Fruit fly (Drosophila melanogaster) whole organism, embryonic: ENCODE results near the gene CG10467.

Experiments used
- Ada2b ChIP-seq: fragments of 200-800 bp; sonication (Bioruptor generic); IDR thresholded peaks from 2 replicates; pipeline ENCODE4 v1.3.6; 2022; ENCODE audit warnings: missing biosample characterization, missing genetic modification characterization
- Bgb ChIP-seq: fragments of 200-800 bp; sonication (Bioruptor generic); IDR thresholded peaks from 2 replicates; pipeline ENCODE4 v1.3.6; 2022; ENCODE audit warnings: missing biosample characterization, missing genetic modification characterization; ENCODE audit not compliant: partially characterized antibody
- CG11398 ChIP-seq: fragments of 200-800 bp; sonication (Bioruptor generic); optimal IDR thresholded peaks from 2 replicates; lab custom pipeline; 2016; ENCODE audit warnings: missing biosample characterization, missing genetic modification characterization
- CG13775 ChIP-seq: fragments of 200-800 bp; sonication (Bioruptor generic); optimal IDR thresholded peaks from 3 replicates; lab custom pipeline; 2017; ENCODE audit warnings: missing biosample characterization, mild to moderate bottlenecking, missing genetic modification characterization
- CG1602 ChIP-seq: fragments of 200-800 bp; sonication (Bioruptor generic); optimal IDR thresholded peaks from 3 replicates; lab custom pipeline; 2016; ENCODE audit warnings: missing biosample characterization, missing genetic modification characterization
- CG17186 ChIP-seq: fragments of 200-800 bp; sonication (Bioruptor generic); optimal IDR thresholded peaks from 3 replicates; lab custom pipeline; 2017; ENCODE audit warnings: missing biosample characterization, missing genetic modification reagents, missing genetic modification characterization
- CG17359 ChIP-seq: fragments of 200-800 bp; sonication (Bioruptor generic); optimal IDR thresholded peaks from 3 replicates; lab custom pipeline; 2018; ENCODE audit warnings: missing biosample characterization, mild to moderate bottlenecking, missing genetic modification characterization, moderate library complexity
- CG2678 ChIP-seq: fragments of 200-800 bp; sonication (Bioruptor generic); optimal IDR thresholded peaks from 3 replicates; lab custom pipeline; 2019; ENCODE audit warnings: missing biosample characterization, mild to moderate bottlenecking, missing genetic modification characterization, moderate library complexity
- CG30403 ChIP-seq: fragments of 200-800 bp; sonication (Bioruptor generic); optimal IDR thresholded peaks from 3 replicates; lab custom pipeline; 2016; ENCODE audit warnings: missing biosample characterization, missing genetic modification characterization
- CG34224 ChIP-seq: fragments of 200-800 bp; sonication (Bioruptor generic); IDR thresholded peaks from 3 replicates; pipeline ENCODE4 v1.3.6; 2022; ENCODE audit warnings: missing biosample characterization, missing genetic modification characterization; ENCODE audit not compliant: partially characterized antibody
- CG3726 ChIP-seq: fragments of 200-800 bp; sonication (Bioruptor generic); IDR thresholded peaks from 3 replicates; pipeline ENCODE4, ENCODE4 v1.3.6; 2022; ENCODE audit warnings: missing biosample characterization, missing genetic modification characterization
- CG5180 ChIP-seq: fragments of 200-800 bp; sonication (Bioruptor generic); optimal IDR thresholded peaks from 3 replicates; lab custom pipeline; 2017; ENCODE audit warnings: missing biosample characterization, missing genetic modification characterization, mild to moderate bottlenecking, moderate library complexity, missing genetic modification reagents
- CG5953 ChIP-seq: fragments of 200-800 bp; sonication (Bioruptor generic); IDR thresholded peaks from 2 replicates; pipeline ENCODE4 v1.3.6; 2022; ENCODE audit warnings: missing biosample characterization, missing genetic modification characterization
- CG6689 ChIP-seq: fragments of 200-800 bp; sonication (Bioruptor generic); IDR thresholded peaks from 2 replicates; pipeline ENCODE4 v1.3.6; 2022; ENCODE audit warnings: missing biosample characterization, missing genetic modification characterization
- CG7556 ChIP-seq: fragments of 200-800 bp; sonication (Bioruptor generic); optimal IDR thresholded peaks from 2 replicates; lab custom pipeline; 2017; ENCODE audit warnings: missing biosample characterization, mild to moderate bottlenecking, missing genetic modification characterization
- CG8388 ChIP-seq: fragments of 200-800 bp; sonication (Bioruptor generic); optimal IDR thresholded peaks from 2 replicates; lab custom pipeline; 2019; ENCODE audit warnings: missing biosample characterization, mild to moderate bottlenecking, missing genetic modification characterization, moderate library complexity
- CG9437 ChIP-seq: fragments of 200-800 bp; sonication (Bioruptor generic); optimal IDR thresholded peaks from 2 replicates; lab custom pipeline; 2018; ENCODE audit warnings: missing biosample characterization, mild to moderate bottlenecking, missing genetic modification characterization
- CG9727 ChIP-seq: fragments of 200-800 bp; sonication (Bioruptor generic); optimal IDR thresholded peaks from 3 replicates; lab custom pipeline; 2017; ENCODE audit warnings: missing biosample characterization, mild to moderate bottlenecking, missing genetic modification characterization
- CG9797 ChIP-seq: fragments of 200-800 bp; sonication (Bioruptor generic); optimal IDR thresholded peaks from 3 replicates; lab custom pipeline; 2018; ENCODE audit warnings: missing biosample characterization, mild to moderate bottlenecking, missing genetic modification characterization
- Dfd ChIP-seq, 2 experiments: fragments of >200 bp; optimal IDR thresholded peaks; 2 replicates each; lab custom pipeline; 2017; ENCODE audit warnings: missing biosample characterization in 2 of 2, missing genetic modification characterization in 2 of 2
- Dref ChIP-seq: fragments of 200-800 bp; sonication (Bioruptor generic); IDR thresholded peaks from 2 replicates; pipeline ENCODE4 v1.3.6; 2022; ENCODE audit warnings: missing biosample characterization, missing genetic modification characterization
- HmgZ ChIP-seq: fragments of 200-800 bp; sonication (Bioruptor generic); optimal IDR thresholded peaks from 2 replicates; lab custom pipeline; 2018; ENCODE audit warnings: missing biosample characterization, mild to moderate bottlenecking, missing genetic modification characterization
- Hmr ChIP-seq: fragments of 200-800 bp; sonication (Bioruptor generic); optimal IDR thresholded peaks from 3 replicates; lab custom pipeline; 2017; ENCODE audit warnings: mild to moderate bottlenecking, missing biosample characterization, missing genetic modification reagents, missing genetic modification characterization
- Hsf ChIP-seq: fragments of 200-800 bp; sonication (Bioruptor generic); optimal IDR thresholded peaks from 3 replicates; lab custom pipeline; 2016; ENCODE audit warnings: missing biosample characterization, missing genetic modification characterization
- Kr ChIP-seq: fragments of 200-800 bp; sonication (Bioruptor generic); optimal IDR thresholded peaks from 2 replicates; lab custom pipeline; 2017; ENCODE audit warnings: missing biosample characterization, mild to moderate bottlenecking, missing genetic modification characterization
- NK7.1 ChIP-seq: fragments of 200-800 bp; sonication (Bioruptor generic); optimal IDR thresholded peaks from 3 replicates; lab custom pipeline; 2016; ENCODE audit warnings: missing biosample characterization, missing genetic modification characterization
- Optix ChIP-seq: fragments of 200-800 bp; sonication (Bioruptor generic); IDR thresholded peaks from 3 replicates; pipeline ENCODE4 v1.3.6; 2022; ENCODE audit warnings: missing biosample characterization, missing genetic modification characterization
- ash1 ChIP-seq: fragments of 200-800 bp; sonication (Bioruptor generic); optimal IDR thresholded peaks from 2 replicates; lab custom pipeline; 2018; ENCODE audit warnings: missing biosample characterization, mild to moderate bottlenecking, missing genetic modification characterization
- ato ChIP-seq: fragments of 200-800 bp; sonication (Bioruptor generic); IDR thresholded peaks from 2 replicates; pipeline ENCODE4 v1.3.6; 2022; ENCODE audit warnings: missing biosample characterization, missing genetic modification characterization; ENCODE audit not compliant: partially characterized antibody
- bcd ChIP-seq: fragments of 200-800 bp; sonication (Bioruptor generic); optimal IDR thresholded peaks from 2 replicates; lab custom pipeline; 2017; ENCODE audit warnings: missing biosample characterization, mild to moderate bottlenecking, missing genetic modification characterization
- btn ChIP-seq: fragments of 200-800 bp; sonication (Bioruptor generic); optimal IDR thresholded peaks from 2 replicates; lab custom pipeline; 2016; ENCODE audit warnings: missing biosample characterization, missing genetic modification characterization
- cad ChIP-seq: fragments of >200 bp; optimal IDR thresholded peaks from 2 replicates; lab custom pipeline; 2017; ENCODE audit warnings: missing biosample characterization, missing genetic modification characterization
- croc ChIP-seq: fragments of 200-800 bp; sonication (Bioruptor generic); conservative IDR thresholded peaks from 3 replicates; pipeline ENCODE4 v1.3.6; 2022; ENCODE audit warnings: missing biosample characterization, missing genetic modification characterization
- dan ChIP-seq: fragments of 200-800 bp; sonication (Bioruptor generic); IDR thresholded peaks from 2 replicates; pipeline ENCODE4 v1.3.6; 2022; ENCODE audit warnings: missing biosample characterization, missing genetic modification characterization
- fu2 ChIP-seq: fragments of 200-800 bp; sonication (Bioruptor generic); optimal IDR thresholded peaks from 2 replicates; lab custom pipeline; 2016; ENCODE audit warnings: missing biosample characterization, missing genetic modification characterization
- gfzf ChIP-seq: fragments of 200-800 bp; sonication (Bioruptor generic); optimal IDR thresholded peaks from 2 replicates; lab custom pipeline; 2016; ENCODE audit warnings: missing biosample characterization, mild to moderate bottlenecking, missing genetic modification characterization, moderate library complexity
- grn ChIP-seq: fragments of 200-800 bp; sonication (Bioruptor generic); optimal IDR thresholded peaks from 3 replicates; lab custom pipeline; 2017; ENCODE audit warnings: missing biosample characterization, missing genetic modification characterization
- ken ChIP-seq: fragments of 200-800 bp; sonication (Bioruptor generic); IDR thresholded peaks from 3 replicates; pipeline ENCODE4 v1.3.6; 2022; ENCODE audit warnings: missing biosample characterization, missing genetic modification characterization
- oc ChIP-seq: fragments of 200-800 bp; sonication (Bioruptor generic); optimal IDR thresholded peaks from 2 replicates; lab custom pipeline; 2018; ENCODE audit warnings: missing biosample characterization, mild to moderate bottlenecking, missing genetic modification characterization, moderate library complexity
- otp ChIP-seq: fragments of 200-800 bp; sonication (Bioruptor generic); IDR thresholded peaks from 3 replicates; pipeline ENCODE4, ENCODE4 v1.3.6; 2022; ENCODE audit warnings: missing biosample characterization, missing genetic modification characterization
- pb ChIP-seq: fragments of 200-800 bp; sonication (Bioruptor generic); optimal IDR thresholded peaks from 3 replicates; lab custom pipeline; 2016; ENCODE audit warnings: missing biosample characterization, missing genetic modification characterization
- repo ChIP-seq: fragments of 200-800 bp; sonication (Bioruptor generic); optimal IDR thresholded peaks from 2 replicates; lab custom pipeline; 2016; ENCODE audit warnings: missing biosample characterization, missing genetic modification characterization
- salm ChIP-seq: fragments of 200-800 bp; sonication (Bioruptor generic); optimal IDR thresholded peaks from 2 replicates; lab custom pipeline; 2018; ENCODE audit warnings: missing biosample characterization, mild to moderate bottlenecking, missing genetic modification characterization
- shn ChIP-seq: fragments of 200-800 bp; sonication (Bioruptor generic); optimal IDR thresholded peaks from 3 replicates; lab custom pipeline; 2016; ENCODE audit warnings: missing biosample characterization, missing genetic modification characterization
- slou ChIP-seq: fragments of 200-800 bp; sonication (Bioruptor generic); optimal IDR thresholded peaks from 3 replicates; lab custom pipeline; 2016; ENCODE audit warnings: missing biosample characterization, missing genetic modification characterization
- tin ChIP-seq: fragments of 200-800 bp; sonication (Bioruptor generic); optimal IDR thresholded peaks from 3 replicates; lab custom pipeline; 2016; ENCODE audit warnings: missing biosample characterization, missing genetic modification characterization
- tio ChIP-seq: fragments of 200-800 bp; sonication (Bioruptor generic); optimal IDR thresholded peaks from 2 replicates; lab custom pipeline; 2017; ENCODE audit warnings: missing biosample characterization, missing genetic modification characterization, inconsistent platforms
- twi ChIP-seq: fragments of 200-800 bp; optimal IDR thresholded peaks from 2 replicates; lab custom pipeline; 2019; ENCODE audit warnings: missing biosample characterization, mild to moderate bottlenecking, missing genetic modification characterization, moderate library complexity
- wek ChIP-seq: fragments of 200-800 bp; sonication (Bioruptor generic); optimal IDR thresholded peaks from 3 replicates; lab custom pipeline; 2018; ENCODE audit warnings: missing biosample characterization, mild to moderate bottlenecking, missing genetic modification characterization, moderate library complexity

CG10467 gene

DNA sequence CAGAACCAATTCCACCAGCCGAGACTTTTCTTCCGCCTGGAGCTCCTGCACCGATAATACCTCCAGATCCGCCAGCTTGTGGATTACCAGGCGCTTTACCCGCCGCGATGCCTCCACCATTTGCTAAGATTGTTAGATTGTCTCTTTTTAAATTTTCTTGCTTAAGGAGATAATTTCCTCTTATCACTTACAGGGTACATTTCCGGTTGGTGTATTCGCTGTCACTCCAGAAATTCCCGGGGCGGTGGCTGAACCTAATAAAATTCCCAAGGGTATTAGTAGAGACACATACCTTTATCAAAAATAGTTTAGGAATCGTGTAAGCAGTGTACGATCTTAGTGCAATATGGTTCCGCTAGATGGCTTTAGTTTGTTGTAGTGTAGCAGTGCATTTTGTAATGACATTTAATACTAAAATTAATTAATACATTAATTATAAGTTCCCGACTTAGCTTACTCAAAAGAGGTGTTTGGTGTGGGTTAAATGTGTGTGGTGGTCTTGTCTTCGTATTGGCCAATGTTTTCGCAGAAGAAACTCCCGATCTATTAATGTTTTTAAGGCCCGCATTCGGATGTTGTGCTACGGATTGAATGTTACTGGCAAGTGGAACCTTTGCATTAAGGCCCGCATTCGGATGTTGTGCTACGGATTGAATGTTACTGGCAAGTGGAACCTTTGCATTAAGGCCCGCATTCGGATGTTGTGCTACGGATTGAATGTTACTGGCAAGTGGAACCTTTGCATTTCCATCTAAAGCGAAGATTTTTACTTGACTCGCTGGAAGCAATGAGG is 30.3 kb upstream of the CG10467 start (continued):
- TF ChIP-seq Bgb (GFP tag; lab: Robert Waterston, UW), result peak; percentile 22; the same call in 1 of the 2 replicates
- peak; percentile 77 for TF ChIP-seq ash1 (GFP tag; lab: Kevin White, UChicago)
- no peak for TF ChIP-seq fu2 (GFP tag; lab: Kevin White, UChicago)
- TF ChIP-seq oc (tag; lab: Kevin White, UChicago), result peak; percentile 12
- peak; percentile 50 for TF ChIP-seq grn
- peak; percentile 69; the same call in 1 of the 2 replicates for TF ChIP-seq Ada2b
- peak in 1 of 2 experiments; percentile 83 for TF ChIP-seq Dfd (GFP tag; optimal IDR thresholded peaks at IDR 0.05; lab: Kevin White, UChicago)
- peak; percentile 55 for TF ChIP-seq CG8388 (GFP tag; lab: Kevin White, UChicago)
- no peak for TF ChIP-seq Kr (GFP tag; lab: Kevin White, UChicago)
- TF ChIP-seq CG13775 (GFP tag; lab: Kevin White, UChicago), result peak; percentile 62
- no peak for TF ChIP-seq CG2678
- TF ChIP-seq CG3726 (GFP tag; lab: Robert Waterston, UW), result 0 out of 3 replicates have a peak, but pooled peaks have one; percentile 43
- TF ChIP-seq gfzf (GFP tag; lab: Kevin White, UChicago), result peak; percentile 26
- no peak for TF ChIP-seq ato (GFP tag; lab: Robert Waterston, UW)
- peak; percentile 52 for TF ChIP-seq btn (GFP tag; lab: Kevin White, UChicago)
- peak; percentile 2 for TF ChIP-seq slou
- peak; percentile 49 for TF ChIP-seq CG17186 (GFP tag; lab: Kevin White, UChicago)
- no peak for TF ChIP-seq CG1602 (GFP tag; lab: Kevin White, UChicago)
- TF ChIP-seq salm (tag; lab: Kevin White, UChicago), result peak; percentile 54
- peak; percentile 89 for TF ChIP-seq bcd (GFP tag; lab: Kevin White, UChicago)
- TF ChIP-seq cad, result no peak
- TF ChIP-seq twi (tag; lab: Kevin White, UChicago), result no peak
- TF ChIP-seq CG5180 (GFP tag; lab: Kevin White, UChicago), result peak; percentile 39
- peak; percentile 66 for TF ChIP-seq CG6689
- peak; percentile 64 for TF ChIP-seq repo
- TF ChIP-seq CG34224 (GFP tag; lab: Robert Waterston, UW), result no peak
- peak; percentile 86 for TF ChIP-seq Hmr (GFP tag; lab: Kevin White, UChicago)
- TF ChIP-seq HmgZ (tag; lab: Kevin White, UChicago), result peak; percentile 38
- peak; percentile 71 for TF ChIP-seq CG9727 (GFP tag; lab: Kevin White, UChicago)
- peak; percentile 53 for TF ChIP-seq CG30403 (GFP tag; lab: Kevin White, UChicago)
- TF ChIP-seq Hsf (GFP tag; lab: Kevin White, UChicago), result peak; percentile 53
- peak; percentile 34 for TF ChIP-seq CG9437 (GFP tag; lab: Kevin White, UChicago)
- peak; percentile 77 for TF ChIP-seq CG17359 (tag; lab: Kevin White, UChicago)
- TF ChIP-seq CG11398, result peak; percentile 55
- peak; percentile 89 for TF ChIP-seq wek (GFP tag; lab: Kevin White, UChicago)
- peak; percentile 29 for TF ChIP-seq CG9797 (GFP tag; lab: Kevin White, UChicago)
- TF ChIP-seq tio, result peak; percentile 50
- TF ChIP-seq pb (GFP tag; lab: Kevin White, UChicago), result peak; percentile 84
- peak; percentile 82 for TF ChIP-seq ken
- TF ChIP-seq Optix (GFP tag; lab: Robert Waterston, UW), result no peak
- TF ChIP-seq Dref (GFP tag; lab: Robert Waterston, UW), result no peak
- peak; percentile 79 for TF ChIP-seq NK7.1 (GFP tag; lab: Kevin White, UChicago)
- peak; percentile 45 for TF ChIP-seq CG7556 (GFP tag; lab: Kevin White, UChicago)
- TF ChIP-seq shn, result peak; percentile 50
- TF ChIP-seq otp (GFP tag; lab: Robert Waterston, UW), result peak; percentile 92
- TF ChIP-seq CG5953 (GFP tag; lab: Robert Waterston, UW), result peak; percentile 79
- TF ChIP-seq tin (GFP tag; lab: Kevin White, UChicago), result peak; percentile 69
- TF ChIP-seq dan (GFP tag; lab: Robert Waterston, UW), result no peak
- TF ChIP-seq croc (GFP tag; lab: Robert Waterston, UW), result peak; percentile 42; the same call in 1 of the 3 replicates
